Worm (Caenorhabditis elegans): ENCODE measurements around the gene lgc-30.

ce11 chrIV:878634-879033, 46.0 kb upstream of the lgc-30 start:
- TF ChIP-seq pqm-1 (tag; optimal IDR thresholded peaks at IDR 0.05) (no peak), fkh-10 (GFP tag; optimal IDR thresholded peaks at IDR 0.05) (no peak), R02D3.7 (tag; optimal IDR thresholded peaks at IDR 0.05) (no peak), pha-4 (tag; optimal IDR thresholded peaks at IDR 0.05) (no peak), elt-1 (tag; optimal IDR thresholded peaks at IDR 0.05) (no peak), ceh-82 (tag; optimal IDR thresholded peaks at IDR 0.05) (no peak), nhr-237 (tag; optimal IDR thresholded peaks at IDR 0.05) (no peak)

Measured in whole organism, L3 larva.